Worm (Caenorhabditis elegans) whole organism, young adult: ENCODE measurements around the gene B0334.5.

Source experiments
- F23B12.7 ChIP-seq: sonication (generic microtip); optimal IDR thresholded peaks from 2 replicates; lab custom pipeline; 2017; ENCODE audit warnings: missing genetic modification characterization, mild to moderate bottlenecking, missing compliant biosample characterization, antibody characterized with exemption, moderate library complexity; ENCODE audit not compliant: insufficient read depth
- efl-1 ChIP-seq: fragments of 150-350 bp; optimal IDR thresholded peaks from 2 replicates; lab custom pipeline; 2014; ENCODE audit warnings: missing biosample characterization, missing genetic modification reagents, missing genetic modification characterization
- snpc-4 ChIP-seq, 5 experiments: fragments of 150-350 bp in 1 of 5; sonication (generic microtip) in 4 of 5; optimal IDR thresholded peaks; 2 replicates each; lab custom pipeline; 2014 to 2018; ENCODE audit warnings: missing genetic modification characterization in 5 of 5, missing biosample characterization in 3 of 5, antibody characterized with exemption in 2 of 5, mild to moderate bottlenecking in 2 of 5, missing compliant biosample characterization in 2 of 5, missing genotype in 2 of 5, moderate library complexity in 2 of 5, missing genetic modification reagents in 1 of 5
- somi-1 ChIP-seq: fragments of 200-800 bp; sonication (Bioruptor generic); optimal IDR thresholded peaks from 2 replicates; lab custom pipeline; 2018; ENCODE audit warnings: mild to moderate bottlenecking, missing genetic modification characterization, missing compliant biosample characterization

DNA sequence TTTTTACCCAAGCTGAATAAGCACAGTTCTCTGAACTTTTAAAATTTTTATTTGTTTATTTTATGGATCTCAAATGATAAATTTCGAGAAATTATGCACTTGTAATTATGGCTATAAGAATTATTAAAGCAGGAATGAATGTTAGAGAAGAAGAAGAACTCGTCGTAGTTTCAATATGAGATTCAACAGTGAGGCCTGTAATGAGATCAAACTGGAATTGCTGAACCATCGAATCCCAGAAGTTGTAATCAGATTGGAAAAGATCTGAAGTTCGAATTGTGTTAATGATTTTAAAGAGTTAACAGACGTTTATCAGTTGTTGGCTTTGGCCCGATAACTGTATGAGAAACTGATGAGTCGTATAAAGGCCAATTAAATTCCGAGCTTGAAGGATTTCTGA, 41.8 kb upstream of the B0334.5 start:
- TF ChIP-seq efl-1 (GFP tag; lab: Kevin White, UChicago) (no peak), somi-1 (GFP tag; lab: Kevin White, UChicago) (no peak), F23B12.7 (tag; lab: Kevin White, UChicago) (no peak), snpc-4 (GFP tag; optimal IDR thresholded peaks at IDR 0.05; lab: Kevin White, UChicago) (no peak), snpc-4 (tag; optimal IDR thresholded peaks at IDR 0.05; lab: Kevin White, UChicago) (no peak)
